Fruit fly (Drosophila melanogaster): ENCODE data around the gene shtd.

The shtd gene

dm6 chrX:15462436-15462857, at the start of gene shtd, which contains the start of the genes CG6294 and CG6299:
TSS of gene shtd (minus strand) at chrX:15462441.
TSS of gene CG6294 (plus strand) at chrX:15462722.
TSS of gene CG6299 (plus strand) at chrX:15462722.
- TF ChIP-seq Ets96B (tag; optimal IDR thresholded peaks at IDR 0.05) (no peak), Sox14 (GFP tag; optimal IDR thresholded peaks at IDR 0.05) (peak; percentile 15), topi (GFP tag; optimal IDR thresholded peaks at IDR 0.05) (peak; percentile 2), esn (GFP tag; optimal IDR thresholded peaks at IDR 0.05) (peak; percentile 3)

DNA sequence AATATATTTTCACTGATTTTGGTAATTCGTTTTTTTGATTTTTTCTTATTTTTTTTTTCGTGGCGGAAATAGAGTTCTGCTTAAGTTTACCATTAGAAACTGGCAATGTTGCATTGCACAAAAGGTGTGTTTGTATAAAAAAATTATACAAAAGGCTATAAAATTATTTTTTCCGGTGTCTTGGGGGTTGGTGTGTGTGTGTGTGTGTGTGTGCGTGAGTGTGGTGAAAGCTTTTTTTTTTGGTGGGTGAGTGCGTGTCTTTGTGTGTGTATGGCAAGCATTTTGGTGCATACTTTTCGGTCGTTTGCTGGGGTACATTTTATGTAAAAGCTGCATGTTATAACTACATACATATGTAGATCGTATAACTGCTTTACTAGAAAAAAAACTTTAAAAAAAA, 49.2 kb upstream of the shtd start:
- no peak for TF ChIP-seq CG3919 (GFP tag; optimal IDR thresholded peaks at IDR 0.05)
- no peak for TF ChIP-seq Ets96B (tag; optimal IDR thresholded peaks at IDR 0.05)
- TF ChIP-seq CG4318 (GFP tag; optimal IDR thresholded peaks at IDR 0.05), result no peak
- no peak for TF ChIP-seq Hr4 (GFP tag; optimal IDR thresholded peaks at IDR 0.05)
- no peak for TF ChIP-seq Gug (GFP tag; IDR thresholded peaks at IDR 0.05)
- TF ChIP-seq CG11762 (GFP tag; optimal IDR thresholded peaks at IDR 0.05; ENCODE audit: insufficient read depth), result no peak
- peak; percentile 29 for TF ChIP-seq OdsH (GFP tag; optimal IDR thresholded peaks at IDR 0.05)
- no peak for TF ChIP-seq CG16779 (tag; optimal IDR thresholded peaks at IDR 0.05)
- no peak for TF ChIP-seq net (GFP tag; optimal IDR thresholded peaks at IDR 0.05)
- peak; percentile 60 for TF ChIP-seq Met (GFP tag; optimal IDR thresholded peaks at IDR 0.05)
- no peak for TF ChIP-seq CG7368 (GFP tag; optimal IDR thresholded peaks at IDR 0.05)
- TF ChIP-seq CG34406 (GFP tag; optimal IDR thresholded peaks at IDR 0.05), result peak; percentile 41
- TF ChIP-seq vri (GFP tag; optimal IDR thresholded peaks at IDR 0.05), result peak; percentile 20
- TF ChIP-seq Eip93F (GFP tag; optimal IDR thresholded peaks at IDR 0.05), result no peak
- peak; percentile 32 for TF ChIP-seq CG6792 (GFP tag; optimal IDR thresholded peaks at IDR 0.05)
- TF ChIP-seq CG10669 (GFP tag; optimal IDR thresholded peaks at IDR 0.05), result no peak
- TF ChIP-seq CG15336 (GFP tag; IDR thresholded peaks at IDR 0.05), result 0 out of 2 replicates have a peak, but pooled peaks have one; percentile 15
- no peak for TF ChIP-seq salr (GFP tag; optimal IDR thresholded peaks at IDR 0.05)
- peak; percentile 38 for TF ChIP-seq cyc (GFP tag; optimal IDR thresholded peaks at IDR 0.05)
- TF ChIP-seq lz (GFP tag; optimal IDR thresholded peaks at IDR 0.05), result peak; percentile 60
- no peak for TF ChIP-seq CG10631 (GFP tag; optimal IDR thresholded peaks at IDR 0.05)
- TF ChIP-seq CG11294 (GFP tag; IDR thresholded peaks at IDR 0.05), result no peak
- TF ChIP-seq svp (GFP tag), result peak; percentile 82
- TF ChIP-seq dac (GFP tag; optimal IDR thresholded peaks at IDR 0.05), result no peak
- peak; percentile 70 for TF ChIP-seq esn (GFP tag; optimal IDR thresholded peaks at IDR 0.05)
- TF ChIP-seq ss (GFP tag; optimal IDR thresholded peaks at IDR 0.05), result no peak
- TF ChIP-seq CG32006 (GFP tag; optimal IDR thresholded peaks at IDR 0.05), result no peak
- TF ChIP-seq Eip78C (GFP tag), result peak; percentile 68
- TF ChIP-seq Eip75B (GFP tag; optimal IDR thresholded peaks at IDR 0.05), result no peak
- TF ChIP-seq Sox15 (GFP tag; optimal IDR thresholded peaks at IDR 0.05), result no peak
- TF ChIP-seq Ets21C (GFP tag; optimal IDR thresholded peaks at IDR 0.05), result peak; percentile 29
- TF ChIP-seq fkh (GFP tag; optimal IDR thresholded peaks at IDR 0.05), result no peak
- peak; percentile 43; the same call in 1 of the 3 replicates for TF ChIP-seq CG8119 (GFP tag; IDR thresholded peaks at IDR 0.05)
- TF ChIP-seq CG9139 (GFP tag; optimal IDR thresholded peaks at IDR 0.05), result no peak
- no peak for TF ChIP-seq fd59A (GFP tag; optimal IDR thresholded peaks at IDR 0.05)
- peak; percentile 58 for TF ChIP-seq topi (GFP tag; optimal IDR thresholded peaks at IDR 0.05)
- TF ChIP-seq acj6 (GFP tag; optimal IDR thresholded peaks at IDR 0.05), result peak; percentile 26
- no peak for TF ChIP-seq CG11902 (GFP tag; optimal IDR thresholded peaks at IDR 0.05)
- TF ChIP-seq Sox14 (GFP tag; optimal IDR thresholded peaks at IDR 0.05), result peak; percentile 11
- TF ChIP-seq spab (GFP tag; optimal IDR thresholded peaks at IDR 0.05), result no peak
- TF ChIP-seq eg (GFP tag; IDR thresholded peaks at IDR 0.05), result 0 out of 3 replicates have a peak, but pooled peaks have one; percentile 44
- peak; percentile 55 for TF ChIP-seq Smox (GFP tag; optimal IDR thresholded peaks at IDR 0.05)
- TF ChIP-seq fd85E (GFP tag; optimal IDR thresholded peaks at IDR 0.05), result no peak
- TF ChIP-seq CG6854 (GFP tag; optimal IDR thresholded peaks at IDR 0.05), result no peak
- peak; percentile 42 for TF ChIP-seq Hr39 (GFP tag; optimal IDR thresholded peaks at IDR 0.05)
- peak; percentile 32 for TF ChIP-seq Sox102F (GFP tag; optimal IDR thresholded peaks at IDR 0.05)
- no peak for TF ChIP-seq achi (GFP tag; optimal IDR thresholded peaks at IDR 0.05)
- peak; percentile 30 for TF ChIP-seq CG8632 (GFP tag; optimal IDR thresholded peaks at IDR 0.05)
- TF ChIP-seq pdm3 (GFP tag; optimal IDR thresholded peaks at IDR 0.05), result peak; percentile 48
- peak; percentile 42 for TF ChIP-seq CG31627 (GFP tag; optimal IDR thresholded peaks at IDR 0.05)
